Worm (Caenorhabditis elegans) whole organism, mixed stage, embryonic: ENCODE measurements around the gene lin-24.
"Not testable (repeated sequence)": the region's sequence is repeated elsewhere in the genome, so short reads cannot be mapped to it uniquely, and the experiment has no call there.

Source experiments
- blmp-1 ChIP-seq: fragments of 150-350 bp; optimal IDR thresholded peaks from 2 replicates; lab custom pipeline; 2014; ENCODE audit warnings: missing biosample characterization, missing genetic modification characterization
- ces-1 ChIP-seq: fragments of 150-350 bp; optimal IDR thresholded peaks from 2 replicates; lab custom pipeline; 2014; ENCODE audit warnings: missing biosample characterization, missing genetic modification reagents, missing genetic modification characterization
- drap-1 ChIP-seq: fragments of 200-800 bp; sonication (Bioruptor generic); optimal IDR thresholded peaks from 3 replicates; lab custom pipeline; 2018; ENCODE audit warnings: mild to moderate bottlenecking, missing genetic modification characterization, missing compliant biosample characterization
- elt-1 ChIP-seq: sonication (generic microtip); optimal IDR thresholded peaks from 2 replicates; lab custom pipeline; 2017; ENCODE audit warnings: missing genetic modification characterization, mild to moderate bottlenecking, missing compliant biosample characterization, antibody characterized with exemption, moderate library complexity, borderline replicate concordance; ENCODE audit not compliant: insufficient read depth
- elt-3 ChIP-seq: fragments of 150-350 bp; optimal IDR thresholded peaks from 2 replicates; lab custom pipeline; 2014; ENCODE audit warnings: missing biosample characterization, missing genetic modification characterization
- ham-2 ChIP-seq: fragments of 200-800 bp; sonication (Bioruptor generic); optimal IDR thresholded peaks from 2 replicates; lab custom pipeline; 2018; ENCODE audit warnings: mild to moderate bottlenecking, missing genetic modification characterization, missing compliant biosample characterization
- lsy-2 ChIP-seq: fragments of 150-350 bp; optimal IDR thresholded peaks from 2 replicates; lab custom pipeline; 2014; ENCODE audit warnings: missing biosample characterization, missing genetic modification characterization
- nhr-28 ChIP-seq: fragments of 150-350 bp; optimal IDR thresholded peaks from 2 replicates; lab custom pipeline; 2014; ENCODE audit warnings: missing biosample characterization, missing genetic modification characterization
- pha-4 ChIP-seq: fragments of 150-350 bp; optimal IDR thresholded peaks from 2 replicates; lab custom pipeline; 2018; ENCODE audit warnings: missing biosample characterization, missing genetic modification reagents, missing genetic modification characterization
- snpc-4 ChIP-seq: fragments of 150-350 bp; optimal IDR thresholded peaks from 2 replicates; lab custom pipeline; 2014; ENCODE audit warnings: missing biosample characterization, missing genetic modification characterization
- sptf-1 ChIP-seq: sonication (generic microtip); optimal IDR thresholded peaks from 2 replicates; lab custom pipeline; 2017; ENCODE audit warnings: mild to moderate bottlenecking, missing genetic modification characterization, moderate library complexity, missing compliant biosample characterization
- unc-62 ChIP-seq: fragments of 150-350 bp; optimal IDR thresholded peaks from 2 replicates; lab custom pipeline; 2014; ENCODE audit warnings: missing biosample characterization, missing genetic modification reagents, missing genetic modification characterization
- ztf-11 ChIP-seq: fragments of 150-350 bp; optimal IDR thresholded peaks from 2 replicates; lab custom pipeline; 2014; ENCODE audit warnings: missing biosample characterization, missing genetic modification characterization

ce11 chrIV:12178235-12178634 lies 48.9 kb downstream of the lin-24 start, which contains the start of gene nlr-1:
- TF ChIP-seq elt-1 (tag; lab: Kevin White, UChicago); ztf-11 (tag; lab: Kevin White, UChicago); unc-62 (GFP tag; lab: Kevin White, UChicago); nhr-28 (tag; lab: Kevin White, UChicago); pha-4; ces-1 (GFP tag; lab: Kevin White, UChicago); sptf-1 (tag; lab: Kevin White, UChicago); snpc-4 (tag; lab: Kevin White, UChicago); lsy-2; blmp-1 (tag; lab: Kevin White, UChicago); drap-1; elt-3 (tag; lab: Kevin White, UChicago); ham-2 (GFP tag; lab: Kevin White, UChicago): not testable (repeated sequence)
